Worm (Caenorhabditis elegans): ENCODE measurements around the gene osm-11.

- peak; percentile 86 for TF ChIP-seq hmg-1.2 (GFP tag; IDR thresholded peaks at IDR 0.05)
- TF ChIP-seq bed-1 (GFP tag; IDR thresholded peaks at IDR 0.05), result no peak
- no peak for TF ChIP-seq aptf-2 (GFP tag; conservative IDR thresholded peaks at IDR 0.05)
- TF ChIP-seq pha-4 (tag; optimal IDR thresholded peaks at IDR 0.05), result no peak
- no peak for TF ChIP-seq cebp-1 (GFP tag; IDR thresholded peaks at IDR 0.05)
- TF ChIP-seq cebp-1 (tag; optimal IDR thresholded peaks at IDR 0.05), result no peak
- TF ChIP-seq B0261.1 (tag; optimal IDR thresholded peaks at IDR 0.05), result no peak
- TF ChIP-seq hmg-20 (GFP tag; IDR thresholded peaks at IDR 0.05), result no peak
- no peak for TF ChIP-seq ztf-25 (GFP tag; IDR thresholded peaks at IDR 0.05)
These were observed 30.0 kb upstream of the osm-11 start, which contains the start of gene C36E6.2 for ce11 chrX:17451410-17451809.
